Fruit fly (Drosophila melanogaster): ENCODE results near the gene CG46339.

The CG46339 gene

dm6 chr3R:26876432-26876831 lies 39.1 kb upstream of the CG46339 start, which contains the start of gene CG5500 (continued):
- TF ChIP-seq exex (tag; optimal IDR thresholded peaks at IDR 0.05) (peak; percentile 22), dm (GFP tag; optimal IDR thresholded peaks at IDR 0.05) (no peak), CG2116 (GFP tag; optimal IDR thresholded peaks at IDR 0.05) (peak; percentile 42), BEAF-32 (GFP tag; optimal IDR thresholded peaks at IDR 0.05) (peak; percentile 63), CG8765 (GFP tag; IDR thresholded peaks at IDR 0.05) (no peak), Ets65A (GFP tag) (no peak), CG13624 (GFP tag; optimal IDR thresholded peaks at IDR 0.05) (no peak), unpg (GFP tag; optimal IDR thresholded peaks at IDR 0.05) (no peak), CG8290 (GFP tag; optimal IDR thresholded peaks at IDR 0.05) (peak; percentile 8), CG8290 (tag; optimal IDR thresholded peaks at IDR 0.05) (peak in 1 of 2 experiments; percentile 32), gcm2 (GFP tag; optimal IDR thresholded peaks at IDR 0.05) (no peak), cg (GFP tag; optimal IDR thresholded peaks at IDR 0.05) (no peak), slou (GFP tag; optimal IDR thresholded peaks at IDR 0.05) (no peak), ttk (GFP tag; IDR thresholded peaks at IDR 0.05) (no peak), CG12769 (tag; optimal IDR thresholded peaks at IDR 0.05) (peak; percentile 51), CG13296 (GFP tag; optimal IDR thresholded peaks at IDR 0.05) (peak; percentile 41), jumu (GFP tag; optimal IDR thresholded peaks at IDR 0.05) (no peak), CG1233 (GFP tag; optimal IDR thresholded peaks at IDR 0.05) (no peak), hbn (GFP tag; IDR thresholded peaks at IDR 0.05; ENCODE audit: partially characterized antibody) (peak; percentile 54), sna (GFP tag; IDR thresholded peaks at IDR 0.05; ENCODE audit: partially characterized antibody) (no peak), yki (optimal IDR thresholded peaks at IDR 0.05) (no peak), wdn (GFP tag; IDR thresholded peaks at IDR 0.05) (no peak), Nf-YC (tag; optimal IDR thresholded peaks at IDR 0.05) (peak; percentile 30), nerfin-2 (GFP tag; IDR thresholded peaks at IDR 0.05; ENCODE audit: partially characterized antibody) (0 out of 2 replicates have a peak, but pooled peaks have one; percentile 13), Myb (GFP tag; optimal IDR thresholded peaks at IDR 0.05) (no peak), CG5180 (GFP tag; optimal IDR thresholded peaks at IDR 0.05) (no peak), croc (GFP tag; conservative IDR thresholded peaks at IDR 0.05) (no peak), Hmr (GFP tag; optimal IDR thresholded peaks at IDR 0.05) (no peak), CG1603 (tag; optimal IDR thresholded peaks at IDR 0.05) (peak; percentile 51), h (optimal IDR thresholded peaks at IDR 0.05) (no peak), aop (GFP tag; IDR thresholded peaks at IDR 0.05) (no peak), Bteb2 (GFP tag; optimal IDR thresholded peaks at IDR 0.05) (no peak), CG3281 (GFP tag; optimal IDR thresholded peaks at IDR 0.05) (peak; percentile 42), grn (GFP tag; optimal IDR thresholded peaks at IDR 0.05) (peak; percentile 63), Hr51 (GFP tag; optimal IDR thresholded peaks at IDR 0.05) (no peak), CG30431 (GFP tag; optimal IDR thresholded peaks at IDR 0.05) (no peak), CG3847 (GFP tag; IDR thresholded peaks at IDR 0.05) (no peak), CG17802 (tag; optimal IDR thresholded peaks at IDR 0.05) (no peak), zfh2 (GFP tag; optimal IDR thresholded peaks at IDR 0.05) (no peak), wek (GFP tag; optimal IDR thresholded peaks at IDR 0.05) (no peak), CG6654 (GFP tag; optimal IDR thresholded peaks at IDR 0.05) (no peak), caup (GFP tag; optimal IDR thresholded peaks at IDR 0.05; ENCODE audit: severe bottlenecking) (no peak), Side (GFP tag; optimal IDR thresholded peaks at IDR 0.05) (no peak), CG17829 (tag; optimal IDR thresholded peaks at IDR 0.05) (peak; percentile 6), CG10565 (GFP tag; optimal IDR thresholded peaks at IDR 0.05) (no peak), CG17568 (GFP tag; optimal IDR thresholded peaks at IDR 0.05) (peak; percentile 30), Dref (GFP tag; IDR thresholded peaks at IDR 0.05) (peak; percentile 57), CoRest (tag; optimal IDR thresholded peaks at IDR 0.05) (no peak), ems (GFP tag; optimal IDR thresholded peaks at IDR 0.05) (no peak), CG8944 (GFP tag; optimal IDR thresholded peaks at IDR 0.05) (no peak), Dek (tag; optimal IDR thresholded peaks at IDR 0.05) (no peak), CG13424 (tag; optimal IDR thresholded peaks at IDR 0.05) (no peak)
